Worm (Caenorhabditis elegans): ENCODE results near the gene Y25C1A.7.

Y25C1A.7 gene

DNA sequence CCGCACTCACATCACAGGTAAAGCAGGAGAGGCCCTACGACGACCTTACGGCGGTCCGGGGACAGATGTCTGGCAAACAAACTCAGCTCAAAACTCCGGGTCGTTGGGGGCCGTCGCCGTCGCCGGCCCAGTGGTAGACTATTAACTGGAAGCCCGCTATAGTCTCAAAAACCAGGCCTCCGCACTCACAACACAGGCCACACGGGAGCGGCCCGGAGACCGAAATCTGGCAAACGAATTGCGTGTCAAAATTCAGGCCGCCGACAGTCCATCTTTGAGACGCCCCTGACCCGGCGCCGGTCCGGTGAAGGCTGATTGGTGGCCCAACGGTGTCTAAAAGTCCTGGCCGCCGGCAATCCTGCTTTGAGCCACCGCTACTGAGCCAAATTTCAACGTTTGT is 25.4 kb downstream of the Y25C1A.7 start:
- no peak for TF ChIP-seq fkh-10 (GFP tag; optimal IDR thresholded peaks at IDR 0.05)
- TF ChIP-seq lin-39 (tag; optimal IDR thresholded peaks at IDR 0.05) = no peak
- TF ChIP-seq ztf-11 (tag; optimal IDR thresholded peaks at IDR 0.05) = no peak
- no peak for TF ChIP-seq sox-4 (tag; optimal IDR thresholded peaks at IDR 0.05)
- TF ChIP-seq C16A3.4 (tag; optimal IDR thresholded peaks at IDR 0.05) = no peak
- TF ChIP-seq nhr-84 (tag; optimal IDR thresholded peaks at IDR 0.05) = no peak
- no peak for TF ChIP-seq pax-3 (tag; optimal IDR thresholded peaks at IDR 0.05)
- TF ChIP-seq ceh-90 (tag; optimal IDR thresholded peaks at IDR 0.05) = no peak
- no peak for TF ChIP-seq blmp-1 (tag; optimal IDR thresholded peaks at IDR 0.05)
- no peak for TF ChIP-seq lin-35 (GFP tag; optimal IDR thresholded peaks at IDR 0.05)
- TF ChIP-seq ets-5 (GFP tag; IDR thresholded peaks at IDR 0.05) = no peak

DNA sequence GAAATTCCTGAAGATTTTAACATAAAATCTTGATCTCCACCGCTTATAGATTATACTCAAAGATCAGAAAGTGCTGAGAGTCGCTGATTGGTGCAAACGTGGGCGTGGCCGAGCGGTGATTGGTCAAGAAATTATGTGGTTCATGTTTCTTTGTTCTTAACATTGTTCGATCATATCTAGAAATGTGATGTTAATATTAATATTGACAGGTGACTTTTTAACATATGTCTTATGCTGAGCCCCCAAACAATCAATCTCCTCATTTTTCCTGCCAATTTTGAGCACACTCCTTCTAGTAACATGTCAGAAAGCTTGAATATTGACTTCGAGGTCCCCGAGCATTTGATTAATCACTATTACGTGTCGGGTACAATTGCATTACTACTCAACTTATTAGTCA is 26.8 kb downstream of the Y25C1A.7 start, which contains the start of gene sri-29:
TSS of gene sri-29 (plus strand) at position 301 of the 400 bp plus-strand sequence.
- no peak for TF ChIP-seq C04F5.9 (tag; optimal IDR thresholded peaks at IDR 0.05)

DNA sequence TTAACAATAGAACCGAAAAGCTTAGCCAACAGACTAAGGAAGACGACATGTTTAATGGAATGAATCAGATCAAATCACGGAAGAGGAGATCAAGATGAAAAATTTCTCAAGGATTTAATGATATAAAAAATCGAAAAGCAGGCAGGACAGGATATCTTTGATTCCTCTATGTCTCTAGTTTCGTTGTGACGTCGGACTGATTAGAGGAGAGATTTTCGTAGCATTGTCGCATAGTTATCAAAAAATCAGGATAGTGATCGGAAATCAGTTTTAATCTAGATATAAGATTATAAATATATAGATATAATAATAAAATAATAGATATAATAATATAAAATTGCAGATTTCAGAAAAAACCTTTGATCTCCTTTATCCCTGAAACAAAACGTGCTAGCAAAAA is 27.5 kb downstream of the Y25C1A.7 start, which contains the start of gene B0454.8:
TSS of gene B0454.8 (minus strand) at position 101 of the 400 bp plus-strand sequence.
- TF ChIP-seq unc-86 (tag; optimal IDR thresholded peaks at IDR 0.05) = no peak
- TF ChIP-seq tlp-1 (tag; optimal IDR thresholded peaks at IDR 0.05) = no peak
- no peak for TF ChIP-seq xbp-1 (tag; optimal IDR thresholded peaks at IDR 0.05)
- TF ChIP-seq unc-30 (tag; optimal IDR thresholded peaks at IDR 0.05) = no peak
- no peak for TF ChIP-seq ceh-8 (GFP tag; optimal IDR thresholded peaks at IDR 0.05)
- no peak for TF ChIP-seq tbx-2 (tag; optimal IDR thresholded peaks at IDR 0.05)
- TF ChIP-seq zag-1 (tag; optimal IDR thresholded peaks at IDR 0.05) = no peak
- TF ChIP-seq hlh-4 (tag; optimal IDR thresholded peaks at IDR 0.05) = no peak
- TF ChIP-seq swsn-7 (tag; optimal IDR thresholded peaks at IDR 0.05) = no peak
- no peak for TF ChIP-seq lsy-2 (tag; optimal IDR thresholded peaks at IDR 0.05)
- TF ChIP-seq grh-1 (GFP tag; IDR thresholded peaks at IDR 0.05) = no peak
- no peak for TF ChIP-seq lin-13 (GFP tag; optimal IDR thresholded peaks at IDR 0.05)
- no peak for TF ChIP-seq mef-2 (tag; optimal IDR thresholded peaks at IDR 0.05)
- no peak for TF ChIP-seq fkh-4 (tag; optimal IDR thresholded peaks at IDR 0.05; ENCODE audit: borderline replicate concordance)
- TF ChIP-seq isw-1 (GFP tag; IDR thresholded peaks at IDR 0.05) = no peak
- no peak for TF ChIP-seq nhr-28 (tag; optimal IDR thresholded peaks at IDR 0.05)
- no peak for TF ChIP-seq rnt-1 (tag; optimal IDR thresholded peaks at IDR 0.05)
- TF ChIP-seq irx-1 (tag; optimal IDR thresholded peaks at IDR 0.05) = no peak
- no peak for TF ChIP-seq ama-1 (optimal IDR thresholded peaks at IDR 0.05)

DNA sequence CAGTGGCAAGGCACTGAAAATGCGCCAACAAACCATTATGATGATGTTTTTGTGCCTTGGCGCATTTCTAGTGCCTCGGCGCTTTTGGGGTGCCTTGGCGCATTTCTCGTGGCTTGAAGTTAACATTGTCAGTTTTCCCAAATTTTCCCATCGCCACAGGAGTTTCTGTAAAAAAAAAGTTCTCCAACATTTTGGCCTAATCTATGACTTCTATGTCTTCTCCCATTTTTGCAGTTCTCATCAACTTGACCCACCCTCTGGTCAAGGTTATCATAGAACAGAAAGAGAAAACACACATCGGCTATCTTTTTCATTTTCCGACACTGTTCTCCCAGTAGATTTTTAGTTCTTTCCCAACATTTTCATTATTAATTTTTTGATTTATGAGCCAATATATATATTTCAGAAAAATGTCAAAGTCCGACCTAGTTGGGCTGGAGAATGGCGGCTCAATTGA is 32.4 kb downstream of the Y25C1A.7 start, which contains the start of the genes B0454.26 and B0454.5:
TSS of gene B0454.26 (minus strand) at position 101 of the 457 bp plus-strand sequence.
TSS of gene B0454.5 (plus strand) at position 407 of the 457 bp plus-strand sequence.
- peak; percentile 58 for TF ChIP-seq blmp-1 (tag; optimal IDR thresholded peaks at IDR 0.05)
- TF ChIP-seq hlh-4 (tag; optimal IDR thresholded peaks at IDR 0.05) = no peak
- no peak for TF ChIP-seq efl-1 (optimal IDR thresholded peaks at IDR 0.05)
- peak in 1 of 2 experiments; percentile 2 for TF ChIP-seq efl-1 (GFP tag; optimal IDR thresholded peaks at IDR 0.05 in 1 of 2)
- no peak for TF ChIP-seq ceh-82 (tag; optimal IDR thresholded peaks at IDR 0.05)
- no peak for TF ChIP-seq ceh-88 (GFP tag; IDR thresholded peaks at IDR 0.05)
- no peak for TF ChIP-seq tlp-1 (tag; optimal IDR thresholded peaks at IDR 0.05)

DNA sequence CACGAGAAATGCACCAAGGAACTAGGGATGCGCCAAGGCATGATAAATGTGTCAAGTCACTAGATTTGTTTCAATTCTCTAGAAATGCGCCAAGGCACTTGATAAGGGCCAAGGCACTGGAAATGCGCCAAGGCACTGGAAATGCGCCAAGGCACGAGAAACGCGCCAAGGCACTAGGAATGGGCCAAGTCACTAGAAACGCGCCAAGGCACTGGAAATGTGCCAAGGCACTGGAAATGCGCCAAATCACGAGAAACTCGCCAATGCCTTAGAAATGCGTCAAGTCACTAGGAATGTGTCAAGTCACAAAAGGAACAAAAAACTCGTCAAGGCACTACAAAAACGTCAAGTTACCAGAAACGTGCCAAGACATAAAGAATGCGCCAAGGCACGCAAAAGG is 34.5 kb downstream of the Y25C1A.7 start:
- TF ChIP-seq hlh-4 (tag; optimal IDR thresholded peaks at IDR 0.05) (no peak), nhr-85 (tag) (peak; percentile 43), efl-1 (optimal IDR thresholded peaks at IDR 0.05) (no peak), efl-1 (GFP tag; optimal IDR thresholded peaks at IDR 0.05 in 1 of 2) (peak in 1 of 2 experiments; percentile 92)

Measured in whole organism, L1 larva.